Worm (Caenorhabditis elegans) whole organism, L1 larva: ENCODE results near the gene Y41D4B.15.
"Not testable (repeated sequence)": the region's sequence is repeated elsewhere in the genome, so short reads cannot be mapped to it uniquely, and the experiment has no call there.

ENCODE experiments used
- blmp-1 ChIP-seq: fragments of 150-350 bp; optimal IDR thresholded peaks from 2 replicates; lab custom pipeline; 2014; ENCODE audit warnings: missing biosample characterization, missing genetic modification characterization
- ceh-8 ChIP-seq: fragments of 200-800 bp; sonication (Bioruptor generic); optimal IDR thresholded peaks from 2 replicates; lab custom pipeline; 2018; ENCODE audit warnings: mild to moderate bottlenecking, missing genetic modification characterization, moderate library complexity, missing compliant biosample characterization
- efl-1 ChIP-seq, 4 experiments: fragments of 150-350 bp; optimal IDR thresholded peaks in 3 of 4; peaks in 1 of 4; 1 replicate in 1 of 4; 2 replicates in 3 of 4; lab custom pipeline; 2014; ENCODE audit warnings: missing biosample characterization in 2 of 4, missing genetic modification characterization in 2 of 4, missing genetic modification reagents in 2 of 4
- ets-5 ChIP-seq: fragments of 200-800 bp; sonication (Bioruptor generic); IDR thresholded peaks from 2 replicates; pipeline ENCODE4 v1.3.6; 2022; ENCODE audit warnings: missing genetic modification characterization, missing compliant biosample characterization
- hlh-17 ChIP-seq: fragments of 200-800 bp; sonication (Bioruptor generic); optimal IDR thresholded peaks from 2 replicates; lab custom pipeline; 2018; ENCODE audit warnings: missing genetic modification characterization, mild to moderate bottlenecking, missing compliant biosample characterization, moderate library complexity, borderline replicate concordance
- hlh-4 ChIP-seq: sonication (generic microtip); optimal IDR thresholded peaks from 2 replicates; lab custom pipeline; 2016; ENCODE audit warnings: mild to moderate bottlenecking, missing genetic modification characterization, missing compliant biosample characterization
- isw-1 ChIP-seq: fragments of 200-800 bp; sonication (Bioruptor generic); IDR thresholded peaks from 2 replicates; pipeline ENCODE4 v1.3.6; 2022; ENCODE audit warnings: missing genetic modification characterization, missing compliant biosample characterization
- lin-15B ChIP-seq: fragments of 150-350 bp; sonication (generic microtip); optimal IDR thresholded peaks from 3 replicates; lab custom pipeline; 2014; ENCODE audit warnings: missing biosample characterization, missing genetic modification characterization
- lin-35 ChIP-seq, 2 experiments: fragments of 150-350 bp; optimal IDR thresholded peaks; 2 replicates each; lab custom pipeline; 2014; ENCODE audit warnings: missing biosample characterization in 2 of 2, missing genetic modification characterization in 2 of 2, missing genetic modification reagents in 2 of 2
- nhr-19 ChIP-seq: fragments of 200-800 bp; sonication (Bioruptor generic); conservative IDR thresholded peaks from 2 replicates; pipeline ENCODE4 v1.3.6; 2022; ENCODE audit warnings: missing genetic modification characterization, missing compliant biosample characterization
- nhr-47 ChIP-seq: sonication (generic microtip); optimal IDR thresholded peaks from 2 replicates; lab custom pipeline; 2016; ENCODE audit warnings: mild to moderate bottlenecking, missing genetic modification characterization, moderate library complexity, missing compliant biosample characterization
- pag-3 ChIP-seq: sonication (generic microtip); optimal IDR thresholded peaks from 2 replicates; lab custom pipeline; 2017; ENCODE audit warnings: missing genetic modification characterization, mild to moderate bottlenecking, missing compliant biosample characterization, antibody characterized with exemption, borderline replicate concordance; ENCODE audit not compliant: insufficient read depth
- pqm-1 ChIP-seq: sonication (generic microtip); optimal IDR thresholded peaks from 3 replicates; lab custom pipeline; 2017; ENCODE audit warnings: missing biosample characterization, missing genetic modification characterization
- sox-4 ChIP-seq: sonication (generic microtip); optimal IDR thresholded peaks from 2 replicates; lab custom pipeline; 2016; ENCODE audit warnings: missing genetic modification characterization, missing compliant biosample characterization

Y41D4B.15 gene

ce11 chrIV:1605276-1605762 lies 41.4 kb downstream of the Y41D4B.15 start, which contains the start of gene Y41D4B.11:
Gene Y41D4B.11, plus strand, starts transcription at chrIV:1605712.
- no peak for TF ChIP-seq sox-4 (tag; lab: Kevin White, UChicago)
- no peak for TF ChIP-seq hlh-4 (tag; lab: Kevin White, UChicago)
- no peak for TF ChIP-seq nhr-19 (GFP tag; lab: Robert Waterston, UW)
- TF ChIP-seq pqm-1 (tag; lab: Kevin White, UChicago), result no peak
- TF ChIP-seq blmp-1 (tag; lab: Kevin White, UChicago), result no peak

DNA sequence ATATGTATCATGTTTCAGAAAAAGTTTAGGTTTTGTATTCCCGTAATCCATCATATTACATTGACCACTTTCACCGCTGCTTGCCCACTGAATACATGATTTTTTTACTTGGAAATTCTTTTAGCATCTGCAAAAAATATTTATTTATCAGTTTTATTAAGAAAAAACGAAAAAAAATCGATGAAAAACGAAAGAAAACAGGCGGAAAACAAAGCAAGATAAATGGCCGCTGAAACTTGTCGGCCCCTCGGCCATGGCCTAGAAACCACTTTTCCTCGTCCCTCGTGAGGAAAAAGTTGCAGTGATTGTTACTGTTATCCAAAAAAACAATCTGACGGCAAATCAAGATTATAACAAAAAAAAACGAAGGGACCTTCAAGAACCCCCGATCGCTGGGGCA lies 46.1 kb downstream of the Y41D4B.15 start, which contains the start of gene dsl-3:
Gene dsl-3 (plus strand): TSS at position 301 of the 400 bp plus-strand sequence.
- not testable (repeated sequence) for TF ChIP-seq ets-5; hlh-17; nhr-47 (tag; lab: Kevin White, UChicago)

DNA sequence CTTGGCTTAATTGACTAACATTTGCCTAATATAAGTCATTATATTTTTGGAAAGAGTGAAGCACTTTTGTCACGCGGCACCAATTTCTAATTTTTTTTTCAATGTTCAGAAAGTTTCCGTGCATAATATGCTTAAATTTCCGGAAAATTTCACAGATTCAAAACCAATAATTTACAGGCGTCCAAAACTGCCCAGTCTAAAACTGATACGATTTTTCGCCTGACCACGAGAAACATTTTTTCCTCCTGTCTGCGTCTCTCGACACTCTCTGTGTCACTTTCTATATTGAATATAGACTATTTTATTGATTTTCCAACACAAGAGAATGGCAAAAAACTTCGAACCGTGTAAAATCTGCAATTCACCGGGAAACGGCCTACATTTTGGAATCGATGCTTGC lies 49.7 kb downstream of the Y41D4B.15 start, which contains the start of gene nhr-122:
Gene nhr-122 (plus strand): TSS at position 301 of the 400 bp plus-strand sequence.
- TF ChIP-seq lin-35 (GFP tag; optimal IDR thresholded peaks at IDR 0.05; lab: Kevin White, UChicago), result peak in 1 of 2 experiments; percentile 19
- TF ChIP-seq efl-1 (optimal IDR thresholded peaks at IDR 0.05; lab: Kevin White, UChicago), result no peak
- TF ChIP-seq efl-1 (GFP tag; optimal IDR thresholded peaks at IDR 0.05 in 1 of 2; lab: Kevin White, UChicago), result peak in 1 of 2 experiments; percentile 51
- TF ChIP-seq hlh-4 (tag; lab: Kevin White, UChicago), result no peak
- TF ChIP-seq nhr-47 (tag; lab: Kevin White, UChicago), result no peak
- TF ChIP-seq isw-1 (GFP tag; lab: Robert Waterston, UW), result no peak
- TF ChIP-seq pag-3, result no peak
- TF ChIP-seq lin-15B (tag; lab: Kevin White, UChicago), result no peak
- peak; percentile 47 for TF ChIP-seq blmp-1 (tag; lab: Kevin White, UChicago)
- TF ChIP-seq ceh-8 (GFP tag; lab: Kevin White, UChicago), result no peak
- no peak for TF ChIP-seq nhr-19 (GFP tag; lab: Robert Waterston, UW)
- TF ChIP-seq, all 84 proteins: peak for 3
